Fruit fly (Drosophila melanogaster): ENCODE data around the gene CG46320.

The CG46320 gene

DNA sequence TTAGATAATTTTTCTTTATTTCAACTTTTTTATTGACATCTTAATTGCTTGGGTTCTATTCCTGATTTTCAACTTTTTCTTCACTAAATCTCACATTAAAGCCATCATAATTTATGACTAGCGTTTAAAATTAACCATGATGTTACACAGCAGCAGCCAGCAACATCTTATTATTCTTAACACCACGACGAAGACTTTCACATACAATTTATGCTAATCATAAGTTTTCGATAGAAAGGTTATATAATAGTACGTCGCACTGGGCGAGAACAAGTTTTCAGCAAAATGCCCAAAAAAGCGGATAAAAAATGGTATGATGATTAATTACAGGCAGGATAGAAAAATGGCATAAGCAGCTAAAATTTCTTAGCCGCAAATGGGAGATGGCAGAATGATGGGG is 32.0 kb upstream of the CG46320 start:
- TF ChIP-seq psq (optimal IDR thresholded peaks at IDR 0.05) (no peak), Dll (optimal IDR thresholded peaks at IDR 0.05) (no peak), pan (optimal IDR thresholded peaks at IDR 0.05) (no peak), EcR (GFP tag; optimal IDR thresholded peaks at IDR 0.05) (no peak), CG8478 (optimal IDR thresholded peaks at IDR 0.05) (no peak), usp (GFP tag; optimal IDR thresholded peaks at IDR 0.05) (no peak)

DNA sequence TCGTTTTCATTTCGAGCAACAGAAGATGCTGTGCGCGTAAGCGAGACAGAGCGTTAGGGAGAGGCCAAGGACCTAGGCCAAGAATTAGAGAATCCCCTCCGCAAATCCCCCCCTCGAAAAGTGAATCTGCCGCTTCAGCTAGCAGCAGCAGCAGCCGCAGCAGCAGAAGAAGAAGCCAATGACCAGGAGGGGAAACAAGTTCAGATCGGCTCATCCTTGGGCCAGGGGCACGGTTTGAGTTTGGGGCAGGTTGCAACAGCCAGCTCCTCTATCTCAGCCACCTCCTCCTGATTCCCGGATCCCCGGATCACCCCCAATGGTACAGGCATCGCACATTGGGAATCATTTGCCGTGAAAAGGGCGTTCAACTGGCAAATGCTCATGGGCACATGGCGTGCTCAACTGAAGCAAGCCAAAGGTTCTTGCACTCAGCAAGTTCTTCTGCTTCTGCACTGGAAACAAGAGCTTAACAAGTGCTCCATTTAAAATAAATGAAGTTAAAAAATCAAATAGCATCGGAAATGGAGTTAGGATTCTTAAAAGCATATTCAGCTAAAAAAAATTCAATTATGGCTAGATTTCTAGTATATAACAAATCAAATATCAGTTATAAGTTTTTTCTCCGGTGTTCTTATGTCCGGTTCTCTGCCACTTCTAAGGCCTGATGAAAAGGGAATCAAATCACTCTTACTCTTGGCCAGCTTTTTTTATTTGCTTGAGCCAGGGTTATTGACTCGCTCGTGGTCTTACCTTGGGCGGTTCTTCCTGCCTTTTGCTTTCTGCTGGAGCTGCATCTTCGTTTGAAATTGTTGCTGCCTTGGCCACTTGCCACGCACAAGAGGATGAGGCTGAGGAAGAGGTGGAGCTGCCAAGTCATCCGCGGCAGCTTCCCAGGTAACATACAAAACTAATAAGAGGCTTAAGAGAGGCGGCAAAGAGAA is 30.4 kb upstream of the CG46320 start:
- TF ChIP-seq EcR (GFP tag; optimal IDR thresholded peaks at IDR 0.05), result peak in 1 of 2 experiments; percentile 99
- TF ChIP-seq usp (GFP tag; optimal IDR thresholded peaks at IDR 0.05), result no peak

DNA sequence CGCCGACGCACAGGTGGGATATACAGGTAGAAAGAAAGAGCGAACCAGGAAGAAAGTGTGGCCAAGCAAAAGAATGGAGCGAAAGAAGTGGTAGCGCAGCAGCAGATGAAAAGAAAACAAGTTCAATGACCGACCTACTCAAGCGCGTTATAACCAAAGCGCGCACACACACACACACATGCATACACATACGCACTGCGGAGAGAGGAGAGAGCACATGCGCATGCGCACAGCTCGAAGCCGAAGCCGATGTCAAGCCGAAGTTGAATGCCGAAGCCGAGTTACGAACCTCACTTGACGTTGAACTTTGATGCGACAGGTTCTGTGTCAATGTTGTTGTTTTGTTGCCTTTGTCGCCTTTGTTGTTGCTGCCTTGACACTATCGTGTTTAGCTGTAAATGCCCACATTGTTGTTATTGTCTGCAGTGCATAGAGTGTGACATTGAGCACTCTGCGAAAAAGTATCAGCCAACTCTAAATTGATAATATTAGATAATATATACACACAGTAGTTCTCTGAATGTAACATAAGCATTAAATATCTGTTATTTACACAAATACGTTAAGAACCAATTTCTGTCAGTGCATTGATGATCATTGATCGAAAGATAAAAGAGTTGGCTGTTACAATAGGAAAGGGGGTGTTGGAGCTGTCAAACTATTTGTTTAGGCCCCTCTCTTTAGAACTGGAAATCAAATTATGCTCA is 29.6 kb upstream of the CG46320 start:
- TF ChIP-seq psq (optimal IDR thresholded peaks at IDR 0.05), result no peak
- no peak for TF ChIP-seq CG8478 (optimal IDR thresholded peaks at IDR 0.05)
- no peak for TF ChIP-seq Dll (optimal IDR thresholded peaks at IDR 0.05)
- peak; percentile 80 to 97 for TF ChIP-seq EcR (GFP tag; optimal IDR thresholded peaks at IDR 0.05)
- TF ChIP-seq usp (GFP tag; optimal IDR thresholded peaks at IDR 0.05), result no peak
- no peak for TF ChIP-seq pan (optimal IDR thresholded peaks at IDR 0.05)

DNA sequence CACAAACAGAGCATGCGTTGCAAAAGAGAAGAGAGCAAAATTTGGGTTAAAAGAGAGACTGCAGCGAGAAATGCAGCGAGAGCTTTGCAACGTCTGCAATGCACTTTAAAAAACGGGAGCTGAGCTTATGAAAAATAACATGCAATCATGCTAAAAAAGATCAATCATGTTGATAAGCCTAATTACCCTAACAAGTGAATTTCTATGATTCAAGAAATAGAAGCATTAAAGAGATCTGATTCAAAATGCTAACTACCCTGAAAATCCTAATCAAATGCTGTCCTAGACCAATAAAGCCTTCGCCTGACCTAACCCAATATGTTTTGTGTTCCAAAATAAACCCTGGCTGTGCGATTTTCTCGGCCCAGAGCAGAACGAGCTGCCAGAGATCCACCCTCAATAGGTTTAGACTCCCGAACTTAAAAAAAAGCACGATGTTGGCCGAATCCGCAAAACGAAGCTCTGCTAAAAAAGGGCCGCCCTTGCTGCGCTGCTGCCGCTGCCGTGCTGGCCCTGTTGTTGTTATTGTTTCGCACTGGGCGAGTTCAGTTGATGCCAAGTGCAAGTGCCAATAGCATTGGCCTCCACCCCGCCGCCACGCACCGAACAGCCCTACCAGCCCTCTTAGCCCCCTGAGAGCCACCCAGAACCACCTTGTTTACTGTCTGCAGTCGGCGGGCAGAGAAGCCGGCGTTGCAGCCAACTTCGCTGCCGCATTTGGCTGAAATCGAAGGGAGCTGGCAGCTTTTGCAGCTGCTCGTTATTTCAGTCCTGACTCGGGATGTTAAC is 28.5 kb upstream of the CG46320 start:
- no peak for TF ChIP-seq psq (optimal IDR thresholded peaks at IDR 0.05)
- TF ChIP-seq EcR (GFP tag; optimal IDR thresholded peaks at IDR 0.05), result peak in 1 of 2 experiments; percentile 53

DNA sequence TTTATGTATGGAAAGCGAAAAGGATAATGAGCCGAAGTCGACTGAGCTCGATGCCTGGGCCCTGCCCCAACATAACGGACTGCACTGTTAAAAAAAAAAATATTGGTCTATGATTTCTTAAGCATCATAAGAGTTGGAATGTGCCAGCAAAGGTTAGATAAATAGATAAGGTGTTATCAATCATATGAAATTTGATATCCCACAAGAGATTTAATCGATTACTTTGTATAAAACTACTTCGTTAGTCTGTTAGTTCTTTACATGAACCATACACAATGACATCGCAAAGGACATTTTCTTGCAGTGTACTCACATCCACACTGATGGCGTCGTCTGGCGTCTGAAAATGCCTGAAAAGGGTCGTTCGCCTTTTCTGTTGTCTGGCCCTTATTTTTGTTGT is 26.4 kb upstream of the CG46320 start:
- TF ChIP-seq psq (optimal IDR thresholded peaks at IDR 0.05) (no peak), CG8478 (optimal IDR thresholded peaks at IDR 0.05) (no peak), pan (optimal IDR thresholded peaks at IDR 0.05) (no peak), Dll (optimal IDR thresholded peaks at IDR 0.05) (no peak), usp (GFP tag; optimal IDR thresholded peaks at IDR 0.05) (no peak), EcR (GFP tag; optimal IDR thresholded peaks at IDR 0.05) (no peak)

DNA sequence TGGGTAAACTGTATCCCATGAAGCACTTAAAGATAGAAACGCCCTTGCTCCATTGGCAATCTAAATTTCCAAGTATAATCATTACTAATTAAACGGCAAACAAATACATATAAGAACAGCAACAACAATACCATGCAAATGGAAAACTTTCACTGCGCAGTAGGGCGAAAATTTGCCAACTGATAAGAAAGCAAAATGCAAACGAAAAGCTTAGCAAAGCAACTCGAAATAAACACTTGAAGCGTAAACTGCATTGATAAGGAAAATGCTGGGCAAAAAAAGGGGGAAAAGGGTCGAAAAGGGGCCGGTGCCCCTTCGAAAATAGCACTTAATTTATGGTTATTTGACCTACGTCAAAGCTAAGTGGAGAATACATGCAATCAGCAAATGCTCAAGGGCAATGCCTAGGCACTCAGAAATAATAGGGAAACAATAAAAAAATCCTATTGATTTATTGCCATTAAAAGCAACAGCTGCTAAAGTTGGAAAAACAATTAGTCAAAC is 25.3 kb upstream of the CG46320 start:
- TF ChIP-seq pan (optimal IDR thresholded peaks at IDR 0.05), result no peak
- no peak for TF ChIP-seq EcR (GFP tag; optimal IDR thresholded peaks at IDR 0.05)
- no peak for TF ChIP-seq psq (optimal IDR thresholded peaks at IDR 0.05)
- TF ChIP-seq Dll (optimal IDR thresholded peaks at IDR 0.05), result no peak
- no peak for TF ChIP-seq CG8478 (optimal IDR thresholded peaks at IDR 0.05)

DNA sequence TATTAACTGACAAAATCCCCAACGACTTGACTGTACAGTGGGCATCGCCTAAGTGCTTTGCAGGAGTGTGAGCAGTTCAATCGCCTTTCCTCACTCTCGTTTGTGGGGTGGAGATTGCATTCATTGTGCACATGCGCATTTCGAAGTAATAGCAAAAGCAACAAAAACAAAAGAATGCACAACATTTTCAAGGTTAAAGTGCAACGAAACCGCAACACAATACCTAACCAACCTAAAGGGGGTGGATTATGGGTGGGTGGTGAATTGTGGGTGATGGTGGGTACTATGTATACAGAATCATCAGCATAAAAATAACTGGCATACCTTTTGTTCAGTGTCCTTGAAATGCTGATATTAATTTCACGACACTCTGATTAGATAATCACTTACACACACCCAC is 24.4 kb upstream of the CG46320 start:
- TF ChIP-seq Dll (optimal IDR thresholded peaks at IDR 0.05) (no peak), pan (optimal IDR thresholded peaks at IDR 0.05) (no peak), usp (GFP tag; optimal IDR thresholded peaks at IDR 0.05) (no peak), psq (optimal IDR thresholded peaks at IDR 0.05) (no peak), EcR (GFP tag; optimal IDR thresholded peaks at IDR 0.05) (peak in 1 of 2 experiments; percentile 50), CG8478 (optimal IDR thresholded peaks at IDR 0.05) (no peak)

DNA sequence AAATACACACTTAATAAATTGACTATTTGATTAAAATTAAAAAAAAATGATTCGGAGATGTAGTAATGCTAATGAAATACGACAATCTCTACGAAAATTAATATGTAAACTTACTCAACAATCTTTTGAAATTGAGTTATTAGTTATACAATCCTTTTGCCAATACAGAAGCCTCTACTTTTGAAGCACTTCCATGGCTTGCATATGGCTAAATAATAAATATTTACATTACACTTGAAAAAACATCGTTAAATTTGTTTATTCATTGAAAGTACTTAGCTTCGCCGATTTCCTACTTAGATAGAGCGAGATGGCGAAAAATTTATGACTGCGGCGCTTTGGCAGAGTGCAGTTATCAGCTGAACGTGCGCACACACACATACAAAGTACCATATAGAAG is 23.2 kb upstream of the CG46320 start:
- no peak for TF ChIP-seq EcR (GFP tag; optimal IDR thresholded peaks at IDR 0.05)
- no peak for TF ChIP-seq pan (optimal IDR thresholded peaks at IDR 0.05)
- no peak for TF ChIP-seq psq (optimal IDR thresholded peaks at IDR 0.05)
- TF ChIP-seq Dll (optimal IDR thresholded peaks at IDR 0.05), result no peak
- no peak for TF ChIP-seq usp (GFP tag; optimal IDR thresholded peaks at IDR 0.05)
- TF ChIP-seq CG8478 (optimal IDR thresholded peaks at IDR 0.05), result no peak

DNA sequence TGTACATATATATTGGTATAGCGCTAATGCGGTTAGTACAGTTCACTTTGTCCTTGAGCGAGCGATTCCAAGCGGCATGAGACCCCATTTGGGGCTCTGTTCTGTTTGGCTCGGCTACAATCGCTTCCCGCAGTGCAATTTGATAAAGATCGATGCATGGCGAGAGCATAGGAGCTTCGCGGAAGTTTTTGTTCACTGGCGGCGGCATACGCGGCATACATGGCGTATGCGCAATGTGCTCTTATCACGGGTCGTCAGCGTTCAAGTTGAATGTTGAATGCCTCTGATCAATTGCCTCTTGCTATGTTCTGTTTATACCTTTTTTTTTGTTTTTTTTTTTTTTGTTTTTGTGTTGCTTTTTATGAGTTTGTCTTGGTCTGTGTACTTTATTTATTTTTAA is 22.8 kb upstream of the CG46320 start:
- TF ChIP-seq EcR (GFP tag; optimal IDR thresholded peaks at IDR 0.05), result no peak
- no peak for TF ChIP-seq CG8478 (optimal IDR thresholded peaks at IDR 0.05)
- TF ChIP-seq pan (optimal IDR thresholded peaks at IDR 0.05), result no peak
- TF ChIP-seq psq (optimal IDR thresholded peaks at IDR 0.05), result no peak
- TF ChIP-seq usp (GFP tag; optimal IDR thresholded peaks at IDR 0.05), result no peak
- no peak for TF ChIP-seq Dll (optimal IDR thresholded peaks at IDR 0.05)

DNA sequence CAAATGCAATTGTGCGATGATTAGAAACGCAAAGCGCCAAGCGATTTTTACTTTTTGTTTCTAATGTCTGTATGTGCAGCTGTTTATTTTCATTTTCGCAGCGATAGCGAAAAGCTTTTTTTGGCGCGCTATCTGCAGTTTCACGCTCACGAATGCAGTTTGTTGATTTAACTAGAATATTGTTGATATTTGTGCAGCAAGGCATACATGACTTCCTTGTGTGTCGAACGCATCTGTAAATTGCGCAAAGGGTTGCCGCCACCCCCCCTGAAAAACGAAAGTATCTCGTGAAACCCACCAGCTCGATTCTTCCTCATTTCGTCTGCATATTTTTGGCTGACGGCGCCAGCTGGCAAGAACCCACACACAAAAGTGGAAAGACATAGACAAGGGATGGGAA is 22.4 kb upstream of the CG46320 start:
- no peak for TF ChIP-seq EcR (GFP tag; optimal IDR thresholded peaks at IDR 0.05)
- no peak for TF ChIP-seq psq (optimal IDR thresholded peaks at IDR 0.05)
- no peak for TF ChIP-seq CG8478 (optimal IDR thresholded peaks at IDR 0.05)
- no peak for TF ChIP-seq usp (GFP tag; optimal IDR thresholded peaks at IDR 0.05)
- no peak for TF ChIP-seq Dll (optimal IDR thresholded peaks at IDR 0.05)
- TF ChIP-seq pan (optimal IDR thresholded peaks at IDR 0.05), result no peak

DNA sequence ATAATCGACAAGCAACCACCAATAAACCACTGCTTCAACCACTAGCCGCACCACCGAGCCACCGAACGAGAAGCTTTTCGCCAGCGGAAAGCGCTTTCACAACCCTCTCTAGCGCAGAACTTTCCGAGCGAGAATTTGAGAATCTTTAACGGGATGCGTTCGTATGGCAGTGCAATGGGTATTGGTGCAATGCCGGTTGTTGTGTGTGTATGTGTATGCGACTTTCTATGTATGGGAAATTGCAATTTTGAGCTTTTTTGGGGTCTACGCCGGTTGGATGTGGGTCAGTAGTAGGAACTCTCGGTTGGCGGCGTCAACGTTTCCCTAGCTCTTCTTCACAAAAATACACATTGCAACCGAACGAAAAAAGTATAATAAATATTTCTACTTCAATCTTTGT is 21.1 kb upstream of the CG46320 start:
- TF ChIP-seq CG8478 (optimal IDR thresholded peaks at IDR 0.05) (no peak), usp (GFP tag; optimal IDR thresholded peaks at IDR 0.05) (no peak), Dll (optimal IDR thresholded peaks at IDR 0.05) (no peak), pan (optimal IDR thresholded peaks at IDR 0.05) (no peak), EcR (GFP tag; optimal IDR thresholded peaks at IDR 0.05) (no peak), psq (optimal IDR thresholded peaks at IDR 0.05) (no peak)
